Worm (Caenorhabditis elegans): ENCODE results near the gene srh-137.

DNA sequence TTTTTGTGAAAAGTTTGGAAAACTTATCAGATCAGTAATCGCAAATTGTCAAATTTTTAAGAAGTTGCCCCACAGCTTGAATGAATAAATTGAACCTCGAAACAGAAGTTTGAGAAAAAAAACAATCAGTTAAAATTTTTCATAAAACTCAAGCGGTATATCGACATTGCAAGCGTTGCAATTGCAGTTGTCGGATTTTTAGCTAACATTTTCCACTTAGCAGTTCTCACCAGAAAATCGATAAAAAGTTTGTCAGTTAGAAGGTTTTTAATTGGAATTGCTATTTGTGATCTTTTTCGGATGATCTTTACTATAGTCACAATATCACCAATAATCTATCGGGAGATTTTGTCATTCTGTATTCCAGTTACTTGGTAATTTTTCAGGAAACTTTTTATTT, 30.7 kb downstream of the srh-137 start, which contains the start of gene srw-43:
- TF ChIP-seq nhr-11 (tag; optimal IDR thresholded peaks at IDR 0.05): no peak
- no peak for TF ChIP-seq ztf-16 (tag; optimal IDR thresholded peaks at IDR 0.05)
- TF ChIP-seq ets-4 (tag; optimal IDR thresholded peaks at IDR 0.05): no peak
- no peak for TF ChIP-seq ama-1 (optimal IDR thresholded peaks at IDR 0.05)
- TF ChIP-seq hlh-6 (tag; optimal IDR thresholded peaks at IDR 0.05): no peak
- TF ChIP-seq ceh-30 (tag; optimal IDR thresholded peaks at IDR 0.05): no peak
